Worm (Caenorhabditis elegans) whole organism, late embryonic: Measurements from ENCODE around the gene C09F12.2.

Source experiments
- ama-1 ChIP-seq: fragments of 150-350 bp; optimal IDR thresholded peaks from 2 replicates; lab custom pipeline; 2014
- ceh-2 ChIP-seq: sonication (generic microtip); optimal IDR thresholded peaks from 2 replicates; lab custom pipeline; 2016; ENCODE audit warnings: missing genotype, missing genetic modification characterization, missing compliant biosample characterization
- ceh-34 ChIP-seq: sonication (generic microtip); optimal IDR thresholded peaks from 2 replicates; lab custom pipeline; 2016; ENCODE audit warnings: mild to moderate bottlenecking, missing genetic modification characterization, missing compliant biosample characterization
- ceh-6 ChIP-seq: fragments of 200-800 bp; sonication (Bioruptor generic); optimal IDR thresholded peaks from 2 replicates; lab custom pipeline; 2018; ENCODE audit warnings: mild to moderate bottlenecking, missing genetic modification characterization, missing compliant biosample characterization
- dmd-4 ChIP-seq: sonication (generic microtip); optimal IDR thresholded peaks from 2 replicates; lab custom pipeline; 2016; ENCODE audit warnings: borderline replicate concordance, missing genetic modification characterization, missing compliant biosample characterization
- fkh-10 ChIP-seq: fragments of 150-350 bp; optimal IDR thresholded peaks from 2 replicates; lab custom pipeline; 2014; ENCODE audit warnings: missing biosample characterization, missing genetic modification reagents, missing genetic modification characterization
- lin-11 ChIP-seq: fragments of 200-800 bp; sonication (Bioruptor generic); optimal IDR thresholded peaks from 2 replicates; lab custom pipeline; 2018; ENCODE audit warnings: mild to moderate bottlenecking, missing genetic modification characterization, missing compliant biosample characterization
- nhr-11 ChIP-seq: fragments of 150-350 bp; optimal IDR thresholded peaks from 2 replicates; lab custom pipeline; 2014; ENCODE audit warnings: missing biosample characterization, missing genetic modification characterization
- odd-2 ChIP-seq: sonication (generic microtip); optimal IDR thresholded peaks from 2 replicates; lab custom pipeline; 2017; ENCODE audit warnings: antibody characterized with exemption, mild to moderate bottlenecking, missing genetic modification characterization, missing compliant biosample characterization
- pag-3 ChIP-seq: sonication (generic microtip); optimal IDR thresholded peaks from 2 replicates; lab custom pipeline; 2016; ENCODE audit warnings: missing compliant biosample characterization, missing genetic modification characterization, borderline replicate concordance
- pqm-1 ChIP-seq: sonication (generic microtip); optimal IDR thresholded peaks from 2 replicates; lab custom pipeline; 2016; ENCODE audit warnings: missing genetic modification characterization, missing compliant biosample characterization
- rnt-1 ChIP-seq: sonication (generic microtip); optimal IDR thresholded peaks from 2 replicates; lab custom pipeline; 2016; ENCODE audit warnings: missing genetic modification characterization, missing compliant biosample characterization
- unc-55 ChIP-seq: sonication (generic microtip); optimal IDR thresholded peaks from 2 replicates; lab custom pipeline; 2017; ENCODE audit warnings: missing biosample characterization, missing genetic modification reagents, missing genetic modification characterization

DNA sequence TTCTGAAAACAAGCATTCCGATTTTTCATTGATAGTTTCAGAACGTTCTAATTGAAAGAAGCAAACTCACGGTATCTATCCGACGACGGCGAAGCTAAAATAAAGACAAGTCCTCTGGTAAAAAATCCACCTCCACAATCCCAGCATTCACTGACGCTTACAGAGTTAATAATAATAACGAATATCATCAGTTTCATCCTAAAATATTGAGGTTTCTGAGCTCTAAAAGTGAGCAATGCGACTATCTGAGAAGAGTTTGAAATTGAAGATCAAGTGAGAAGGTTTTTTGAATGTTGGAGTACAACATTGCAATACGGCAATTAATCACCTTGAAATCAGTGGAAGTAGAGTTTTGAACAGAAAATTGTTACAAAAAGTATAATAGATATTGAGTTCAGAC is 22.8 kb downstream of the C09F12.2 start, which contains the start of gene W04G3.12:
- TF ChIP-seq rnt-1 (no peak), ceh-2 (tag; lab: Kevin White, UChicago) (no peak), pag-3 (no peak), fkh-10 (GFP tag; lab: Kevin White, UChicago) (no peak), nhr-11 (tag; lab: Kevin White, UChicago) (no peak), ama-1 (no peak), ceh-6 (no peak), unc-55 (GFP tag; lab: Kevin White, UChicago) (no peak), dmd-4 (tag; lab: Kevin White, UChicago) (no peak), ceh-34 (tag; lab: Kevin White, UChicago) (no peak), lin-11 (tag; lab: Kevin White, UChicago) (no peak), odd-2 (tag; lab: Kevin White, UChicago) (no peak), pqm-1 (no peak)
